Fruit fly (Drosophila melanogaster) whole organism, embryonic: ENCODE data around the gene Spase12.

ENCODE experiments used
- B-H2 ChIP-seq: fragments of 200-800 bp; sonication (Bioruptor generic); optimal IDR thresholded peaks from 2 replicates; lab custom pipeline; 2018; ENCODE audit warnings: missing biosample characterization, mild to moderate bottlenecking, missing genetic modification characterization
- Bteb2 ChIP-seq: fragments of 200-800 bp; sonication (Bioruptor generic); optimal IDR thresholded peaks from 2 replicates; lab custom pipeline; 2016; ENCODE audit warnings: missing biosample characterization, missing genetic modification characterization
- CG12659 ChIP-seq: fragments of 200-800 bp; sonication (Bioruptor generic); optimal IDR thresholded peaks from 3 replicates; lab custom pipeline; 2017; ENCODE audit warnings: mild to moderate bottlenecking, missing biosample characterization, missing genetic modification reagents, missing genetic modification characterization
- CG13424 ChIP-seq: fragments of 200-800 bp; sonication (Bioruptor generic); optimal IDR thresholded peaks from 2 replicates; lab custom pipeline; 2019; ENCODE audit warnings: missing biosample characterization, mild to moderate bottlenecking, missing genetic modification characterization, moderate library complexity
- CG13775 ChIP-seq: fragments of 200-800 bp; sonication (Bioruptor generic); optimal IDR thresholded peaks from 3 replicates; lab custom pipeline; 2017; ENCODE audit warnings: missing biosample characterization, mild to moderate bottlenecking, missing genetic modification characterization
- CG15514 ChIP-seq: fragments of 200-800 bp; sonication (Bioruptor generic); optimal IDR thresholded peaks from 3 replicates; lab custom pipeline; 2017; ENCODE audit warnings: missing biosample characterization, missing genetic modification characterization, mild to moderate bottlenecking, moderate library complexity, missing genetic modification reagents
- CG1602 ChIP-seq: fragments of 200-800 bp; sonication (Bioruptor generic); optimal IDR thresholded peaks from 3 replicates; lab custom pipeline; 2016; ENCODE audit warnings: missing biosample characterization, missing genetic modification characterization
- CG17328 ChIP-seq: fragments of 200-800 bp; sonication (Bioruptor generic); IDR thresholded peaks from 2 replicates; pipeline ENCODE4 v1.3.6; 2022; ENCODE audit warnings: missing biosample characterization, missing genetic modification characterization
- CG17912 ChIP-seq: fragments of 200-800 bp; sonication (Bioruptor generic); optimal IDR thresholded peaks from 2 replicates; lab custom pipeline; 2018; ENCODE audit warnings: missing biosample characterization, mild to moderate bottlenecking, missing genetic modification characterization
- CG18011 ChIP-seq: fragments of 200-800 bp; sonication (Bioruptor generic); optimal IDR thresholded peaks from 2 replicates; lab custom pipeline; 2017; ENCODE audit warnings: missing biosample characterization, missing genetic modification characterization, mild to moderate bottlenecking, moderate library complexity, missing genotype
- CG2875 ChIP-seq: fragments of 200-800 bp; sonication (Bioruptor generic); optimal IDR thresholded peaks from 2 replicates; lab custom pipeline; 2017; ENCODE audit warnings: missing biosample characterization, mild to moderate bottlenecking, missing genetic modification characterization, missing genetic modification reagents
- CG31224 ChIP-seq: fragments of 200-800 bp; sonication (Bioruptor generic); IDR thresholded peaks from 2 replicates; pipeline ENCODE4 v1.3.6; 2022; ENCODE audit warnings: missing biosample characterization, missing genetic modification characterization
- CG32772 ChIP-seq: fragments of 200-800 bp; sonication (Bioruptor generic); IDR thresholded peaks from 2 replicates; pipeline ENCODE4 v1.3.6; 2022; ENCODE audit warnings: missing biosample characterization, missing genetic modification characterization
- CG43689 ChIP-seq: fragments of 200-800 bp; sonication (Bioruptor generic); IDR thresholded peaks from 2 replicates; pipeline ENCODE4 v1.3.6; 2022; ENCODE audit warnings: missing biosample characterization, missing genetic modification characterization
- CG7556 ChIP-seq: fragments of 200-800 bp; sonication (Bioruptor generic); optimal IDR thresholded peaks from 2 replicates; lab custom pipeline; 2017; ENCODE audit warnings: missing biosample characterization, mild to moderate bottlenecking, missing genetic modification characterization
- CG8388 ChIP-seq: fragments of 200-800 bp; sonication (Bioruptor generic); optimal IDR thresholded peaks from 2 replicates; lab custom pipeline; 2019; ENCODE audit warnings: missing biosample characterization, mild to moderate bottlenecking, missing genetic modification characterization, moderate library complexity
- Chrac-16 ChIP-seq: fragments of 200-800 bp; sonication (Bioruptor generic); optimal IDR thresholded peaks from 3 replicates; lab custom pipeline; 2016; ENCODE audit warnings: missing biosample characterization, missing genetic modification characterization
- Dbx ChIP-seq: fragments of 200-800 bp; sonication (Bioruptor generic); IDR thresholded peaks from 3 replicates; pipeline ENCODE4 v1.3.6; 2022; ENCODE audit warnings: missing biosample characterization, missing genetic modification characterization
- Dip2 ChIP-seq: fragments of 200-800 bp; sonication (Bioruptor generic); IDR thresholded peaks from 2 replicates; pipeline ENCODE4 v1.3.6; 2022; ENCODE audit warnings: missing biosample characterization, missing genetic modification characterization
- Drgx ChIP-seq: fragments of 200-800 bp; sonication (Bioruptor generic); IDR thresholded peaks from 2 replicates; pipeline ENCODE4 v1.3.6; 2022; ENCODE audit warnings: missing biosample characterization, missing genetic modification characterization
- Ets65A ChIP-seq: fragments of 200-800 bp; sonication (Bioruptor generic); peaks from one replicate; lab custom pipeline; 2016; ENCODE audit warnings: missing biosample characterization, missing genetic modification characterization
- Fer2 ChIP-seq: fragments of 200-800 bp; sonication (Bioruptor generic); optimal IDR thresholded peaks from 2 replicates; lab custom pipeline; 2018; ENCODE audit warnings: missing biosample characterization, mild to moderate bottlenecking, missing genetic modification characterization, moderate library complexity
- Gug ChIP-seq: fragments of 200-800 bp; sonication (Bioruptor generic); IDR thresholded peaks from 4 replicates; pipeline ENCODE4 v1.3.6; 2022; ENCODE audit warnings: missing biosample characterization, missing genetic modification characterization
- Meics ChIP-seq: fragments of 200-800 bp; sonication (Bioruptor generic); optimal IDR thresholded peaks from 2 replicates; lab custom pipeline; 2017; ENCODE audit warnings: missing biosample characterization, mild to moderate bottlenecking, missing genetic modification characterization
- Mes4 ChIP-seq: fragments of 200-800 bp; sonication (Bioruptor generic); optimal IDR thresholded peaks from 2 replicates; lab custom pipeline; 2016; ENCODE audit warnings: missing biosample characterization, missing genetic modification characterization
- Nf-YB ChIP-seq: fragments of 200-800 bp; sonication (Bioruptor generic); optimal IDR thresholded peaks from 3 replicates; lab custom pipeline; 2019; ENCODE audit warnings: missing biosample characterization, mild to moderate bottlenecking, missing genetic modification characterization, moderate library complexity
- Pdp1 ChIP-seq, 2 experiments: fragments of 200-800 bp; sonication (Bioruptor generic); optimal IDR thresholded peaks; 3 replicates each; lab custom pipeline; 2016; ENCODE audit warnings: missing biosample characterization in 2 of 2, missing genetic modification characterization in 2 of 2, mild to moderate bottlenecking in 1 of 2, moderate library complexity in 1 of 2
- Ptx1 ChIP-seq: fragments of 200-800 bp; sonication (Bioruptor generic); IDR thresholded peaks from 2 replicates; pipeline ENCODE4 v1.3.6; 2022; ENCODE audit warnings: missing biosample characterization, missing genetic modification characterization
- Side ChIP-seq: fragments of 200-800 bp; sonication (Bioruptor generic); optimal IDR thresholded peaks from 2 replicates; lab custom pipeline; 2016; ENCODE audit warnings: missing biosample characterization, missing genetic modification characterization
- Xbp1 ChIP-seq: fragments of 200-800 bp; sonication (Bioruptor generic); optimal IDR thresholded peaks from 3 replicates; lab custom pipeline; 2016; ENCODE audit warnings: missing biosample characterization, mild to moderate bottlenecking, missing genetic modification characterization
- ara ChIP-seq: fragments of 200-800 bp; sonication (Bioruptor generic); IDR thresholded peaks from 2 replicates; pipeline ENCODE4 v1.3.6; 2022; ENCODE audit warnings: missing biosample characterization, missing genetic modification characterization
- ase ChIP-seq: fragments of 200-800 bp; sonication (Bioruptor generic); IDR thresholded peaks from 3 replicates; pipeline ENCODE4 v1.3.6; 2022; ENCODE audit warnings: missing biosample characterization, missing genetic modification characterization
- cas ChIP-seq: fragments of 200-800 bp; sonication (Bioruptor generic); IDR thresholded peaks from 2 replicates; pipeline ENCODE4 v1.3.6; 2022; ENCODE audit warnings: missing biosample characterization, missing genetic modification characterization
- crp ChIP-seq, 2 experiments: fragments of 200-800 bp; sonication (Bioruptor generic); optimal IDR thresholded peaks; 2 replicates in 1 of 2; 3 replicates in 1 of 2; lab custom pipeline; 2017; ENCODE audit warnings: missing biosample characterization in 2 of 2, missing genetic modification characterization in 2 of 2, mild to moderate bottlenecking in 1 of 2, moderate library complexity in 1 of 2
- dmrt11E ChIP-seq: fragments of 200-800 bp; sonication (Bioruptor generic); optimal IDR thresholded peaks from 3 replicates; lab custom pipeline; 2018; ENCODE audit warnings: missing biosample characterization, mild to moderate bottlenecking, missing genetic modification characterization, moderate library complexity
- inv ChIP-seq: fragments of 200-800 bp; sonication (Bioruptor generic); IDR thresholded peaks from 2 replicates; pipeline ENCODE4 v1.3.6; 2022; ENCODE audit warnings: missing biosample characterization, missing genetic modification characterization; ENCODE audit not compliant: partially characterized antibody
- lola ChIP-seq, 3 experiments: fragments of >200 bp in 2 of 3; fragments of 200-800 bp in 1 of 3; sonication (Bioruptor generic) in 1 of 3; optimal IDR thresholded peaks; 2 replicates each; lab custom pipeline; 2017 to 2019; ENCODE audit warnings: missing biosample characterization in 3 of 3, missing genetic modification characterization in 3 of 3, mild to moderate bottlenecking in 1 of 3, moderate library complexity in 1 of 3
- nmo ChIP-seq: fragments of 200-800 bp; sonication (Bioruptor generic); optimal IDR thresholded peaks from 2 replicates; lab custom pipeline; 2018; ENCODE audit warnings: missing biosample characterization, mild to moderate bottlenecking, missing genetic modification characterization, moderate library complexity
- onecut ChIP-seq: fragments of 200-800 bp; sonication (Bioruptor generic); IDR thresholded peaks from 2 replicates; pipeline ENCODE4 v1.3.6; 2022; ENCODE audit warnings: missing biosample characterization, missing genetic modification characterization
- otp ChIP-seq: fragments of 200-800 bp; sonication (Bioruptor generic); IDR thresholded peaks from 3 replicates; pipeline ENCODE4, ENCODE4 v1.3.6; 2022; ENCODE audit warnings: missing biosample characterization, missing genetic modification characterization
- ranshi ChIP-seq: fragments of 200-800 bp; sonication (Bioruptor generic); IDR thresholded peaks from 2 replicates; pipeline ENCODE4 v1.3.6; 2022; ENCODE audit warnings: missing biosample characterization, missing genetic modification characterization
- sens-2 ChIP-seq: fragments of 200-800 bp; sonication (Bioruptor generic); IDR thresholded peaks from 2 replicates; pipeline ENCODE4 v1.3.6; 2022; ENCODE audit warnings: missing biosample characterization, missing genetic modification characterization
- sisA ChIP-seq: fragments of 200-800 bp; sonication (Bioruptor generic); IDR thresholded peaks from 2 replicates; pipeline ENCODE4 v1.3.6; 2022; ENCODE audit warnings: missing biosample characterization, missing genetic modification characterization
- sna ChIP-seq: fragments of 200-800 bp; sonication (Bioruptor generic); IDR thresholded peaks from 2 replicates; pipeline ENCODE4 v1.3.6; 2022; ENCODE audit warnings: missing biosample characterization, missing genetic modification characterization; ENCODE audit not compliant: partially characterized antibody
- so ChIP-seq: fragments of 200-800 bp; sonication (Bioruptor generic); IDR thresholded peaks from 3 replicates; pipeline ENCODE4 v1.3.6; 2022; ENCODE audit warnings: missing biosample characterization, missing genetic modification characterization
- sob ChIP-seq: fragments of 200-800 bp; sonication (Bioruptor generic); IDR thresholded peaks from 2 replicates; pipeline ENCODE4 v1.3.6; 2022; ENCODE audit warnings: missing biosample characterization, missing genetic modification characterization
- tll ChIP-seq, 2 experiments: fragments of 200-800 bp in 1 of 2; fragments of >200 bp in 1 of 2; sonication (Bioruptor generic) in 1 of 2; optimal IDR thresholded peaks; 2 replicates each; lab custom pipeline; 2017 to 2019; ENCODE audit warnings: missing biosample characterization in 2 of 2, missing genetic modification characterization in 2 of 2, mild to moderate bottlenecking in 1 of 2, moderate library complexity in 1 of 2
- trh ChIP-seq: fragments of 200-800 bp; sonication (Bioruptor generic); optimal IDR thresholded peaks from 2 replicates; lab custom pipeline; 2016; ENCODE audit warnings: missing biosample characterization, missing genetic modification characterization
- zen ChIP-seq: fragments of 200-800 bp; sonication (Bioruptor generic); optimal IDR thresholded peaks from 3 replicates; lab custom pipeline; 2018; ENCODE audit warnings: missing biosample characterization, mild to moderate bottlenecking, missing genetic modification characterization, moderate library complexity

Gene Spase12

dm6 chr3R:29489209-29489608, 1.7 kb downstream of the Spase12 start, which contains the start of the genes CG2321 and CG2006 (continued):
- TF ChIP-seq Meics: peak; percentile 10
- TF ChIP-seq Drgx (GFP tag; lab: Robert Waterston, UW): 0 out of 2 replicates have a peak, but pooled peaks have one; percentile 23
- peak; percentile 70 for TF ChIP-seq nmo
- peak; percentile 63; the same call in 1 of the 3 replicates for TF ChIP-seq Dbx (GFP tag; lab: Robert Waterston, UW)
- TF ChIP-seq CG18011 (GFP tag; lab: Kevin White, UChicago): peak; percentile 19
- TF ChIP-seq Xbp1 (GFP tag; lab: Kevin White, UChicago): peak; percentile 78
- peak; percentile 20 for TF ChIP-seq CG1602 (GFP tag; lab: Kevin White, UChicago)
- TF ChIP-seq ranshi (GFP tag; lab: Robert Waterston, UW): peak; percentile 39; the same call in 1 of the 2 replicates
- peak; percentile 58 for TF ChIP-seq CG32772
- peak; percentile 68 for TF ChIP-seq Ptx1 (GFP tag; lab: Robert Waterston, UW)
- peak; percentile 57 for TF ChIP-seq CG13424 (tag; lab: Kevin White, UChicago)
- no peak for TF ChIP-seq Mes4 (GFP tag; lab: Kevin White, UChicago)
- 0 out of 2 replicates have a peak, but pooled peaks have one; percentile 29 for TF ChIP-seq sens-2 (GFP tag; lab: Robert Waterston, UW)
- TF ChIP-seq CG7556 (GFP tag; lab: Kevin White, UChicago): peak; percentile 20
- TF ChIP-seq CG17912: peak; percentile 45
- TF ChIP-seq Chrac-16 (GFP tag; lab: Kevin White, UChicago): peak; percentile 59
- TF ChIP-seq inv (GFP tag; lab: Robert Waterston, UW): peak; percentile 45
- peak; percentile 66; the same call in 1 of the 2 replicates for TF ChIP-seq ara (GFP tag; lab: Robert Waterston, UW)
- TF ChIP-seq Fer2 (tag; lab: Kevin White, UChicago): no peak
- 0 out of 2 replicates have a peak, but pooled peaks have one; percentile 26 for TF ChIP-seq onecut (GFP tag; lab: Robert Waterston, UW)
- peak; percentile 57; the same call in 3 of the 4 replicates for TF ChIP-seq Gug (GFP tag; lab: Robert Waterston, UW)
- peak; percentile 32 for TF ChIP-seq trh (GFP tag; lab: Kevin White, UChicago)
- peak; percentile 45; the same call in 1 of the 2 replicates for TF ChIP-seq CG17328 (GFP tag; lab: Robert Waterston, UW)
- no peak for TF ChIP-seq CG43689 (GFP tag; lab: Robert Waterston, UW)
- peak; percentile 55; the same call in 1 of the 3 replicates for TF ChIP-seq otp (GFP tag; lab: Robert Waterston, UW)
- peak; percentile 71 for TF ChIP-seq B-H2 (GFP tag; lab: Kevin White, UChicago)
- peak; percentile 62 for TF ChIP-seq sisA (GFP tag; lab: Robert Waterston, UW)
- TF ChIP-seq Bteb2 (GFP tag; lab: Kevin White, UChicago): peak; percentile 12
- TF ChIP-seq CG2875 (GFP tag; lab: Kevin White, UChicago): peak; percentile 23
- peak; percentile 52; the same call in 1 of the 2 replicates for TF ChIP-seq sna (GFP tag; lab: Robert Waterston, UW)
- peak; percentile 47 for TF ChIP-seq CG13775
- peak; percentile 74 for TF ChIP-seq zen (tag; lab: Kevin White, UChicago)
- peak; percentile 80 for TF ChIP-seq CG12659 (GFP tag; lab: Kevin White, UChicago)
- peak in 1 of 3 experiments; percentile 57 for TF ChIP-seq lola (GFP tag; optimal IDR thresholded peaks at IDR 0.05; lab: Kevin White, UChicago)
- TF ChIP-seq tll (GFP tag; optimal IDR thresholded peaks at IDR 0.05; lab: Kevin White, UChicago): peak in 1 of 2 experiments; percentile 74
- 0 out of 3 replicates have a peak, but pooled peaks have one; percentile 22 for TF ChIP-seq so
- TF ChIP-seq CG8388 (GFP tag; lab: Kevin White, UChicago): peak; percentile 42
- 0 out of 3 replicates have a peak, but pooled peaks have one; percentile 37 for TF ChIP-seq ase (GFP tag; lab: Robert Waterston, UW)
- TF ChIP-seq Nf-YB: peak; percentile 10
- 0 out of 2 replicates have a peak, but pooled peaks have one; percentile 37 for TF ChIP-seq cas (GFP tag; lab: Robert Waterston, UW)
- TF ChIP-seq Pdp1 (GFP tag; optimal IDR thresholded peaks at IDR 0.05; lab: Kevin White, UChicago): peak; percentile 35 to 57
- TF ChIP-seq sob (GFP tag; lab: Robert Waterston, UW): peak; percentile 55
- peak; percentile 89 for TF ChIP-seq CG15514
- no peak for TF ChIP-seq Ets65A (GFP tag; lab: Kevin White, UChicago)
- TF ChIP-seq CG31224 (GFP tag; lab: Robert Waterston, UW): 0 out of 2 replicates have a peak, but pooled peaks have one; percentile 5
- TF ChIP-seq Side (GFP tag; lab: Kevin White, UChicago): peak; percentile 22
- TF ChIP-seq Dip2 (GFP tag; lab: Robert Waterston, UW): no peak
- TF ChIP-seq dmrt11E (tag; lab: Kevin White, UChicago): peak; percentile 53
- TF ChIP-seq crp (GFP tag; optimal IDR thresholded peaks at IDR 0.05; lab: Kevin White, UChicago): peak in 1 of 2 experiments; percentile 80
